Worm (Caenorhabditis elegans): ENCODE data around the gene arrd-6.
A peak's percentile ranks its signal among the peaks of the same experiment; 100 is the strongest.

The arrd-6 gene

DNA sequence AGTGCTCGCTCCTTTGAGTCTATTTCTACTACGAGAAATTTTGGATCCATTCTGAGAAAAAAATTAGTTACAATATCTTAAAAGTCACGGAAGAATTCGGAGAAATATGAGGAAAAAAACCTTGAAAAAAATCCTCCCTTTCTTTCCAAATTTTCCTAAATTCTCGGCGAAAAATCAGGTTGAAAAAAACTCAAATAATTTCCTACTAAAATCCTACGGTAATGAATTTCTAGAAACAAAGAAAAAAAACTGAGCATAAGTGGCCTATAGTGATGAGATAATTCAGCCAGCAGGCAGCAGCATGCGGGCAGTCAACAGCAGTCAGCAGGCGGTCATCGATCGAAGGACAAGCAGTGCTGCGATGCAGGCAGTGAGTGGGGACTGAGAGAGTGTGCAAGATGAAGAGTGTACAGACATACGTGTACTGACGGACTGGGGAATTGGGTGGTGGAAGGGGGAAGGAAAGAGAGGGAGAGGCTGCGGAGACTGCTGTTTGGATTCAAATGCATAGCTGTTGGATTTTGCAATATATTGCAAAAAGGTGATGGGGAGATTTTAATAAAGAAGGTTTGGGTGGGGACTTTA lies 42.3 kb downstream of the arrd-6 start, which contains the start of gene lir-3:
TSS of gene lir-3 (minus strand) at position 51 of the 585 bp plus-strand sequence.
- TF ChIP-seq egl-43 (GFP tag; IDR thresholded peaks at IDR 0.05) (peak; percentile 70; the same call in 1 of the 2 replicates), mxl-3 (GFP tag; optimal IDR thresholded peaks at IDR 0.05) (peak; percentile 51), hlh-11 (tag; optimal IDR thresholded peaks at IDR 0.05) (peak; percentile 58), ceh-28 (tag; optimal IDR thresholded peaks at IDR 0.05) (no peak), lsy-2 (tag; optimal IDR thresholded peaks at IDR 0.05) (peak in 1 of 2 experiments; percentile 50), madf-5 (GFP tag; IDR thresholded peaks at IDR 0.05) (no peak), rbr-2 (tag; optimal IDR thresholded peaks at IDR 0.05) (peak; percentile 22), daf-8 (GFP tag; IDR thresholded peaks at IDR 0.05) (no peak), nhr-48 (tag; optimal IDR thresholded peaks at IDR 0.05) (no peak), dve-1 (tag; optimal IDR thresholded peaks at IDR 0.05; ENCODE audit: insufficient read depth) (no peak), ceh-20 (GFP tag; IDR thresholded peaks at IDR 0.05) (no peak), mes-2 (tag; optimal IDR thresholded peaks at IDR 0.05; ENCODE audit: poor library complexity, severe bottlenecking) (peak; percentile 44), spr-3 (GFP tag; optimal IDR thresholded peaks at IDR 0.05) (no peak), ces-1 (GFP tag; optimal IDR thresholded peaks at IDR 0.05) (no peak), ZK546.5 (tag; optimal IDR thresholded peaks at IDR 0.05) (no peak), hlh-30 (tag; optimal IDR thresholded peaks at IDR 0.05; ENCODE audit: insufficient read depth) (peak; percentile 55), F37D6.2 (tag; optimal IDR thresholded peaks at IDR 0.05) (peak; percentile 8), lin-29 (GFP tag; IDR thresholded peaks at IDR 0.05) (no peak), unc-62 (GFP tag; optimal IDR thresholded peaks at IDR 0.05 in 1 of 2) (no peak), unc-62 (tag; optimal IDR thresholded peaks at IDR 0.05) (no peak), duxl-1 (tag; optimal IDR thresholded peaks at IDR 0.05; ENCODE audit: poor library complexity) (no peak), ceh-62 (tag; optimal IDR thresholded peaks at IDR 0.05) (no peak), F49E8.2 (tag; optimal IDR thresholded peaks at IDR 0.05; ENCODE audit: borderline replicate concordance) (no peak), daf-16 (GFP tag; optimal IDR thresholded peaks at IDR 0.05) (no peak), daf-16 (tag; optimal IDR thresholded peaks at IDR 0.05) (peak; percentile 48), aha-1 (tag) (peak; percentile 74), hmg-1.1 (GFP tag; IDR thresholded peaks at IDR 0.05) (peak; percentile 73), set-16 (GFP tag; IDR thresholded peaks at IDR 0.05) (peak; percentile 38; the same call in 1 of the 2 replicates), mep-1 (tag; optimal IDR thresholded peaks at IDR 0.05) (no peak)

DNA sequence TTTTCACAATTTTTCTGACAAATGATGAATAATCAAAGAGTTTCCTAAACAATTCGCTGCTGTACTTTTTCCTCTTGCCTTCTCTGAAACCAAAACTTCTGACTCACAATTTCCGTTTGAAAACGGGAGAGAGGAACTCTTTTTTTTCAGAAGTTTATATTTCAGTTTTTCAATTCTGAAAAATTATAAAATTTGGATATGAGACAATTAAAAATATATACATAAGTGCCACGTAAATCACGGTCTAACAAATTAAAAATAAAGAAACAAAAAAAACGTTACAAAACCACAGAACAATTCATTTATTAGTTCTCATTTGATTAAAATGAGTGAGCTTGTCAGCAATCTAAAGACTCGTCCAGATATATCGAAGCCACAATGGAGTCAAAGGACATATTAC lies 43.2 kb downstream of the arrd-6 start, which contains the start of gene sfxn-1.2:
TSS of gene sfxn-1.2 (plus strand) at position 301 of the 400 bp plus-strand sequence.
- TF ChIP-seq aha-1 (tag): peak; percentile 35
- no peak for TF ChIP-seq nhr-76 (tag; optimal IDR thresholded peaks at IDR 0.05)

DNA sequence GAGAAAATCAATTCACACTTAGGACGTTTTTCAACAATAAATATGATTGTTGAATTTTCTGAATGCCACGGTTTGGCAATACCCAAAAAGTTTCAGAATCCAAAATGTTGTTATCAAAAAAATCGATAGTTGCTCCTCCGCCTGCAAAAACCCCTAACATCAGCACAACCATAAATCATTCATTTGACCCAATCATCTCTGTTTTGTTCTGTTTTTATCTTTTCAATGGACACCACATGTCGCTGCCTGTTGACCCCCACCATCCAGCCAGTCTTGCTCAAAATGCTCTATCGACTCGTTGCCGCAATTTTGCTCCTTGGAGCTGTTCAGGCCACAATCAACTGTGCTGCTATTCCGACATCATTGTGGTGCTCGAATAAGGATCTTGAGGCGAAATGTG lies 45.5 kb downstream of the arrd-6 start, which contains the start of gene F37H8.5:
TSS of gene F37H8.5 (plus strand) at position 181 of the 400 bp plus-strand sequence.
- no peak for TF ChIP-seq unc-130 (GFP tag; optimal IDR thresholded peaks at IDR 0.05)
- TF ChIP-seq ceh-20 (GFP tag; IDR thresholded peaks at IDR 0.05): no peak
- no peak for TF ChIP-seq sdz-12 (GFP tag; optimal IDR thresholded peaks at IDR 0.05)
- TF ChIP-seq daf-16 (GFP tag; optimal IDR thresholded peaks at IDR 0.05): peak in 1 of 2 experiments; percentile 28
- TF ChIP-seq daf-16 (tag; optimal IDR thresholded peaks at IDR 0.05): no peak
- peak in 1 of 2 experiments; percentile 92 for TF ChIP-seq unc-62 (GFP tag; optimal IDR thresholded peaks at IDR 0.05 in 1 of 2)
- no peak for TF ChIP-seq unc-62 (tag; optimal IDR thresholded peaks at IDR 0.05)

- TF ChIP-seq snpc-4 (tag; optimal IDR thresholded peaks at IDR 0.05) (no peak), hlh-30 (tag; optimal IDR thresholded peaks at IDR 0.05; ENCODE audit: insufficient read depth) (no peak), sdz-12 (GFP tag; optimal IDR thresholded peaks at IDR 0.05) (no peak), dve-1 (tag; optimal IDR thresholded peaks at IDR 0.05; ENCODE audit: insufficient read depth) (no peak), vab-7 (GFP tag; IDR thresholded peaks at IDR 0.05) (no peak), hlh-11 (tag; optimal IDR thresholded peaks at IDR 0.05) (no peak), daf-8 (GFP tag; IDR thresholded peaks at IDR 0.05) (no peak), D1046.2 (GFP tag; IDR thresholded peaks at IDR 0.05) (no peak), lsy-2 (tag; optimal IDR thresholded peaks at IDR 0.05) (no peak), ZK546.5 (tag; optimal IDR thresholded peaks at IDR 0.05) (no peak), nhr-6 (tag; optimal IDR thresholded peaks at IDR 0.05) (no peak), zfp-2 (tag; optimal IDR thresholded peaks at IDR 0.05) (no peak), ama-1 (optimal IDR thresholded peaks at IDR 0.05) (no peak), F37D6.2 (tag; optimal IDR thresholded peaks at IDR 0.05) (no peak), R02D3.7 (tag; optimal IDR thresholded peaks at IDR 0.05) (no peak), zip-11 (GFP tag; IDR thresholded peaks at IDR 0.05) (no peak), nhr-102 (tag; optimal IDR thresholded peaks at IDR 0.05) (no peak), lin-29 (GFP tag; IDR thresholded peaks at IDR 0.05) (no peak)
Measured at ce11 chrII:11192488-11192887, 49.9 kb downstream of the arrd-6 start.
